Worm (Caenorhabditis elegans) whole organism, young adult: ENCODE data around the gene C56A3.8.

Source experiments
- F23B12.7 ChIP-seq: sonication (generic microtip); optimal IDR thresholded peaks from 2 replicates; lab custom pipeline; 2017; ENCODE audit warnings: missing genetic modification characterization, mild to moderate bottlenecking, missing compliant biosample characterization, antibody characterized with exemption, moderate library complexity; ENCODE audit not compliant: insufficient read depth
- F49E8.2 ChIP-seq: sonication (generic microtip); optimal IDR thresholded peaks from 3 replicates; lab custom pipeline; 2017; ENCODE audit warnings: missing genetic modification characterization, mild to moderate bottlenecking, missing compliant biosample characterization, antibody characterized with exemption, moderate library complexity; ENCODE audit not compliant: insufficient read depth
- F57A8.1 ChIP-seq: fragments of 200-800 bp; sonication (Bioruptor generic); optimal IDR thresholded peaks from 2 replicates; lab custom pipeline; 2018; ENCODE audit warnings: mild to moderate bottlenecking, missing genetic modification characterization, moderate library complexity, missing compliant biosample characterization
- nfya-1 ChIP-seq: sonication (generic microtip); optimal IDR thresholded peaks from 2 replicates; lab custom pipeline; 2017; ENCODE audit warnings: antibody characterized with exemption, missing compliant biosample characterization, missing genetic modification characterization, borderline replicate concordance; ENCODE audit not compliant: insufficient read depth
- nhr-90 ChIP-seq: sonication (generic microtip); optimal IDR thresholded peaks from 2 replicates; lab custom pipeline; 2016; ENCODE audit warnings: missing genotype, mild to moderate bottlenecking, missing genetic modification characterization, missing compliant biosample characterization

ce11 chrV:13598370-13598769, 38.3 kb downstream of the C56A3.8 start:
- no peak for TF ChIP-seq nfya-1 (tag; lab: Kevin White, UChicago)
- no peak for TF ChIP-seq F49E8.2 (tag; lab: Kevin White, UChicago)
- TF ChIP-seq F57A8.1 (GFP tag; lab: Kevin White, UChicago) = no peak
- no peak for TF ChIP-seq F23B12.7
- no peak for TF ChIP-seq nhr-90 (tag; lab: Kevin White, UChicago)
